Worm (Caenorhabditis elegans) whole organism, midembryonic: Measurements from ENCODE around the gene T08G2.2.

Experiments used
- T22C8.4 ChIP-seq: fragments of 200-800 bp; sonication (Bioruptor generic); IDR thresholded peaks from 2 replicates; pipeline ENCODE4 v1.3.6; 2022; ENCODE audit warnings: missing genetic modification characterization, missing compliant biosample characterization
- cog-1 ChIP-seq: sonication (generic microtip); optimal IDR thresholded peaks from 2 replicates; lab custom pipeline; 2016; ENCODE audit warnings: missing genetic modification characterization, missing compliant biosample characterization
- flt-1 ChIP-seq: fragments of 200-800 bp; sonication (Bioruptor generic); IDR thresholded peaks from 2 replicates; pipeline ENCODE4 v1.3.6; 2022; ENCODE audit warnings: missing genetic modification characterization, missing compliant biosample characterization
- klf-2 ChIP-seq: fragments of 200-800 bp; sonication (Bioruptor generic); conservative IDR thresholded peaks from 2 replicates; pipeline ENCODE4 v1.3.6; 2022; ENCODE audit warnings: missing genetic modification reagents, missing genetic modification characterization, missing compliant biosample characterization
- med-1 ChIP-seq: sonication (generic microtip); optimal IDR thresholded peaks from 2 replicates; lab custom pipeline; 2017; ENCODE audit warnings: missing genetic modification characterization, mild to moderate bottlenecking, missing compliant biosample characterization, antibody characterized with exemption, missing genetic modification reagents; ENCODE audit not compliant: insufficient read depth
- tab-1 ChIP-seq: fragments of 200-800 bp; sonication (Bioruptor generic); IDR thresholded peaks from 2 replicates; pipeline ENCODE4 v1.3.6; 2022; ENCODE audit warnings: missing genetic modification characterization, missing compliant biosample characterization
- ztf-23 ChIP-seq: fragments of 200-800 bp; sonication (Bioruptor generic); IDR thresholded peaks from 2 replicates; pipeline ENCODE4 v1.3.6; 2022; ENCODE audit warnings: missing genetic modification reagents, missing genetic modification characterization, missing compliant biosample characterization
- ztf-29 ChIP-seq: fragments of 200-800 bp; sonication (Bioruptor generic); IDR thresholded peaks from 2 replicates; pipeline ENCODE4 v1.3.6; 2022; ENCODE audit warnings: missing genetic modification reagents, missing genetic modification characterization, missing compliant biosample characterization

- TF ChIP-seq cog-1 (no peak), ztf-23 (GFP tag; lab: Robert Waterston, UW) (no peak), T22C8.4 (GFP tag; lab: Robert Waterston, UW) (no peak), med-1 (no peak), flt-1 (GFP tag; lab: Robert Waterston, UW) (no peak), klf-2 (GFP tag; lab: Robert Waterston, UW) (no peak), tab-1 (no peak), ztf-29 (GFP tag; lab: Robert Waterston, UW) (no peak)
These were observed at the start of gene T08G2.2 for ce11 chrX:17209265-17209664.
